Fruit fly (Drosophila melanogaster): ENCODE measurements around the gene Ibf2.

The Ibf2 gene

DNA sequence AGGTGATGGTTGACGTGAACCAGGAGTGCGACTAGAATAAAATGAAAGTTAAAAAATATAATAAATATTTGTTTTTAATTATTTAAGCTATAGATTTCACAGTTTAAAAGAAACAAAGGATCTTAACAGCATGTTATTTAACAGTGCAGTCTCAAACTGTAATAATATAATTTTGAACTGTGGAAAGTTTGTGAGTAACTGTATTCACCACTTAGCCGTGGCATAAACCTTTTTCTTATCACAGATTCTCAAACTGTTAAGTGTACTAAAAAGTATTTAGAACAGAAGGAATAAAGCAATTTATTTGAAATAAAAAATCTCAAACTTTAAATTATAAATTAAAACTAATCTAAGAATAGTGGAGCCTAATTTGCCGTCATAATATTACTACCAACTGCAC lies 44.1 kb downstream of the Ibf2 start:
- no peak for TF ChIP-seq CG8478 (optimal IDR thresholded peaks at IDR 0.05)
- no peak for TF ChIP-seq pan (optimal IDR thresholded peaks at IDR 0.05)
- no peak for TF ChIP-seq psq (optimal IDR thresholded peaks at IDR 0.05)
- no peak for TF ChIP-seq EcR (GFP tag; optimal IDR thresholded peaks at IDR 0.05)
- no peak for TF ChIP-seq usp (GFP tag; optimal IDR thresholded peaks at IDR 0.05)
- TF ChIP-seq Dll (optimal IDR thresholded peaks at IDR 0.05): no peak

DNA sequence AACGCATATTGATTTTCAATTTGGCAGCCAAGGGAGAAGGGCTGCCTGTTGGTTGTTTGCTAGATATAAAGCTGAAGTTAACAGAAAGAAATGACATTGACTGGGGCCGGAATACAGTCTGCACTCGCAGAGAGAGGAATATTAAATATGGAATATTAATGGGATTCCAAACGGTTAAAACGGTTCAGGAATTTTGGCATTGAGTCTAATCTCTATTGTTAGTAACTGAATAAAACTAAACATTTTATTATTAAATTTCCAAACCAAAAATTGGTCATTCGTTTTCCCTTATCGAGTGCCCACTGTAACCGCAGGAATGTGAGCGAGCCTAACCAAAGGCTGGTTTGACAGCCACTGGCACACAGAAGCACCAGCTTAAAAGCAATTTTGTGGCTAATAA lies 45.3 kb downstream of the Ibf2 start:
- no peak for TF ChIP-seq EcR (GFP tag; optimal IDR thresholded peaks at IDR 0.05)
- no peak for TF ChIP-seq psq (optimal IDR thresholded peaks at IDR 0.05)
- TF ChIP-seq CG8478 (optimal IDR thresholded peaks at IDR 0.05): no peak
